Worm (Caenorhabditis elegans): ENCODE measurements around the gene nhr-18.

nhr-18 gene

DNA sequence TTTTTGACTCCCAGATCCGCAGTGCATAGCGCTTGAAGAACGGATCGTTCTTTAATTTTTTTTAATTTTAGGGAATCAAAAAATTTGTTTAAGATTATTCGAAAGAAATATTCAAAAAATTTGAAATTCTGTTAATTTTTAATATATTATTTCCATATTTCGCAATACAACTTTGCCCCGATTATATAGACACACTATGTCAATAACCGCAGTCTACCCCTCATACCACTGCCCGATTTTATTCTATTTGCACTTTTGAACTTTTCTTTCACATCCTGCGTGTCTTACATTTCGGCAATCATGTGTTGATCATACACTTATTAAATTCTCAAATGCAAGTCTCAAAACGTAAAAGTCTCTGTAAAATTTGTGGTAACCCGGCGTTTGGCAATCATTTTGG is 8.2 kb upstream of the nhr-18 start, which contains the start of gene nhr-56:
Gene nhr-56 (plus strand): TSS at position 202 of the 400 bp plus-strand sequence.
- no peak for TF ChIP-seq ztf-23 (GFP tag; IDR thresholded peaks at IDR 0.05)
- TF ChIP-seq ztf-29 (GFP tag; IDR thresholded peaks at IDR 0.05), result no peak
- TF ChIP-seq flt-1 (GFP tag; IDR thresholded peaks at IDR 0.05), result no peak
- TF ChIP-seq klf-2 (GFP tag; conservative IDR thresholded peaks at IDR 0.05), result no peak
- no peak for TF ChIP-seq T22C8.4 (GFP tag; IDR thresholded peaks at IDR 0.05)
- TF ChIP-seq tab-1 (GFP tag; IDR thresholded peaks at IDR 0.05), result no peak

DNA sequence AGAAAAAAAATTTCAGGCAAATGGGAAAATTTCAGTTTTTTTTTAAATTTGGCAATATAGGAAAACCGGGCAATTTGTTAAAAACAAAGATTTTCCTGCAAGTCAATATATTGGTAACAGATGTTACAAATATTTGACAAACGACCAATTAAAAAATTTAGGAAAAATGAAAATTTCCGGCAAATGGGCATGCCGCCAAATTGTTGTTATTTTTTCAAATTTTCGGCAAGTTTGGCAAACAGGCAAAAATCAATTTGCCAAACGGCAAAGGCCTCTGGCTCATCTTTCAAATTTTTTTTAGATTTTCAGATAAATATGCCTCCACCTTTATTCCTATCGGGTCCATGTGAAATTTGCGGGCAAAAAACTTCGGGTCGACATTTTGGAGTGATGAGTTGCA is 5.2 kb upstream of the nhr-18 start, which contains the start of gene nhr-128:
Gene nhr-128 (plus strand): TSS at position 301 of the 400 bp plus-strand sequence.
- no peak for TF ChIP-seq klf-2 (GFP tag; conservative IDR thresholded peaks at IDR 0.05)
- TF ChIP-seq ztf-29 (GFP tag; IDR thresholded peaks at IDR 0.05), result no peak
- no peak for TF ChIP-seq ref-1 (GFP tag; conservative IDR thresholded peaks at IDR 0.05)
- TF ChIP-seq med-1 (GFP tag; optimal IDR thresholded peaks at IDR 0.05; ENCODE audit: insufficient read depth), result no peak
- no peak for TF ChIP-seq tab-1 (GFP tag; IDR thresholded peaks at IDR 0.05)
- TF ChIP-seq flt-1 (GFP tag; IDR thresholded peaks at IDR 0.05), result no peak
- no peak for TF ChIP-seq ztf-23 (GFP tag; IDR thresholded peaks at IDR 0.05)
- no peak for TF ChIP-seq T22C8.4 (GFP tag; IDR thresholded peaks at IDR 0.05)
- no peak for TF ChIP-seq cog-1 (tag; optimal IDR thresholded peaks at IDR 0.05)

- no peak for TF ChIP-seq klf-2 (GFP tag; conservative IDR thresholded peaks at IDR 0.05)
- no peak for TF ChIP-seq ztf-29 (GFP tag; IDR thresholded peaks at IDR 0.05)
Measured at ce11 chrV:2225130-2225529, 1.9 kb upstream of the nhr-18 start, which contains the start of gene nhr-103. nhr-103 (plus strand) TSS chrV:2225430.

- TF ChIP-seq cog-1 (tag; optimal IDR thresholded peaks at IDR 0.05) (no peak), tab-1 (GFP tag; IDR thresholded peaks at IDR 0.05) (no peak), ztf-23 (GFP tag; IDR thresholded peaks at IDR 0.05) (no peak), ztf-29 (GFP tag; IDR thresholded peaks at IDR 0.05) (no peak), klf-2 (GFP tag; conservative IDR thresholded peaks at IDR 0.05) (no peak), flt-1 (GFP tag; IDR thresholded peaks at IDR 0.05) (no peak), ref-1 (GFP tag; conservative IDR thresholded peaks at IDR 0.05) (no peak), med-1 (GFP tag; optimal IDR thresholded peaks at IDR 0.05; ENCODE audit: insufficient read depth) (no peak), T22C8.4 (GFP tag; IDR thresholded peaks at IDR 0.05) (no peak)
Measured at ce11 chrV:2228781-2229180, 1.8 kb downstream of the nhr-18 start, which contains the start of gene nhr-126. nhr-126 (plus strand) TSS chrV:2229081.

DNA sequence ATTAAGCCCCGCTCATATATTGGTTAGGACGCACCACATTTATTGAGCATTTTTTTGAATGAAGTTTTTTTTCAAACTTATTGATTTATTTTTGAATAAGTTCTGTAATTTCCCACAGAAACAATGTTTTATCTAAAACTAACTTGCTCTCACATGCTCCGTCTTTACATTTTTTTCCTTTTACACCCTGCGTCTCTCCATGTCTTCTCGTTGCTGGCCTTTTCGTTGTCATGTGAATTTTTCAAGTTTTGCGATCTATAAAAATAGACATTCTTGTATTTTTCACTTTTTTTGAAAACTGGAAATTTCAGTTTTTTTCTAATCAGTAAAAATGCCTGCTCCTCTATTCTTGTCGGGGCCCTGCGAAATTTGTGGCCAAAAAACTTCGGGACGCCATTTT is 3.9 kb downstream of the nhr-18 start, which contains the start of gene nhr-134:
Gene nhr-134 (plus strand): TSS at position 312 of the 400 bp plus-strand sequence.
- TF ChIP-seq T22C8.4 (GFP tag; IDR thresholded peaks at IDR 0.05) (no peak), med-1 (GFP tag; optimal IDR thresholded peaks at IDR 0.05; ENCODE audit: insufficient read depth) (no peak), ref-1 (GFP tag; conservative IDR thresholded peaks at IDR 0.05) (no peak), tab-1 (GFP tag; IDR thresholded peaks at IDR 0.05) (no peak), flt-1 (GFP tag; IDR thresholded peaks at IDR 0.05) (no peak), ztf-23 (GFP tag; IDR thresholded peaks at IDR 0.05) (no peak), klf-2 (GFP tag; conservative IDR thresholded peaks at IDR 0.05) (no peak), cog-1 (tag; optimal IDR thresholded peaks at IDR 0.05) (no peak), ztf-29 (GFP tag; IDR thresholded peaks at IDR 0.05) (no peak)

DNA sequence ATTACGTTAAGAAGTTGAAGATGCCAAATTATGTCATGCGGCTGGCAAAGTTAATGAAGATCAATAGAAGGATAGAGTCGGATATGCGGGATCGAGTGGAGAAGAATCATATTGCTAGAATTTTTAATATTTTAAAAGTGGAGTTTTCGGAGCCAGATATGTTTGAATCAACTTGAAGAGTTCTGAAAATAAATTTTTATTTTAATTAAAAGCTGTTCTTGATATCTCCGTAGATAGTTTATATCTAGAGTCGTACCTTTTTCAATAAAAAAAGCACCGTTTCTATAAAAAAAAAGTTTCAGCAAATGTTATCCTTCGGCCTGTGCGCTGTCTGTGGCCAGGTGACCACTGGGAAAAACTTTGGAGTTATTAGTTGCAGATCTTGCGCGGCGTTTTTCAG is 6.2 kb downstream of the nhr-18 start, which contains the start of gene nhr-96:
Gene nhr-96 (plus strand): TSS at position 301 of the 400 bp plus-strand sequence.
- TF ChIP-seq cog-1 (tag; optimal IDR thresholded peaks at IDR 0.05), result no peak
- no peak for TF ChIP-seq flt-1 (GFP tag; IDR thresholded peaks at IDR 0.05)
- no peak for TF ChIP-seq klf-2 (GFP tag; conservative IDR thresholded peaks at IDR 0.05)
- no peak for TF ChIP-seq med-1 (GFP tag; optimal IDR thresholded peaks at IDR 0.05; ENCODE audit: insufficient read depth)
- no peak for TF ChIP-seq T22C8.4 (GFP tag; IDR thresholded peaks at IDR 0.05)

ce11 chrV:2235848-2236247 is 8.8 kb downstream of the nhr-18 start, which contains the start of gene cyp-33C4:
cyp-33C4 (plus strand) TSS chrV:2236140.
- TF ChIP-seq cog-1 (tag; optimal IDR thresholded peaks at IDR 0.05), result no peak
- TF ChIP-seq med-1 (GFP tag; optimal IDR thresholded peaks at IDR 0.05; ENCODE audit: insufficient read depth), result no peak
- no peak for TF ChIP-seq ztf-29 (GFP tag; IDR thresholded peaks at IDR 0.05)
- TF ChIP-seq T22C8.4 (GFP tag; IDR thresholded peaks at IDR 0.05), result no peak
- TF ChIP-seq klf-2 (GFP tag; conservative IDR thresholded peaks at IDR 0.05), result no peak
- no peak for TF ChIP-seq ref-1 (GFP tag; conservative IDR thresholded peaks at IDR 0.05)
- no peak for TF ChIP-seq ztf-23 (GFP tag; IDR thresholded peaks at IDR 0.05)
- no peak for TF ChIP-seq flt-1 (GFP tag; IDR thresholded peaks at IDR 0.05)
- no peak for TF ChIP-seq tab-1 (GFP tag; IDR thresholded peaks at IDR 0.05)

DNA sequence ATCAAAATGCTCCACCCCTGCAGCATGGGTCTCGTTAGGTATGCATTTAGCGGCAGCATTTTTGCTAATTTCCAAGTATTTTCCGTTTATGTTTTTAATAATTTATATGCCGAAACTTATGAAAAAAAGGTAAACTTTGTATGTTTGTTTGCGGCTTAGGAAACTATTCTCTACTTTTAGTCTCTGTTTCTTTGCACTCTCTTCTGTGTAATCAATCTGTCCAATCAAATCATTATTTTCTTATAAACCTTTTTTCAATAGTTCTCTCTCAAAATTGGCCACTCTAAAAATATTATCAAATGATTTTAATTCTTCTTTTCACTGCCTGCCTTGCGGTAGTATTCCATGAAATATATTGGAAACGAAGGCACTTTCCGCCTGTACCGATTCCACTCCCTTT is 11.0 kb downstream of the nhr-18 start:
- TF ChIP-seq klf-2 (GFP tag; conservative IDR thresholded peaks at IDR 0.05) (no peak), ref-1 (GFP tag; conservative IDR thresholded peaks at IDR 0.05) (no peak), med-1 (GFP tag; optimal IDR thresholded peaks at IDR 0.05; ENCODE audit: insufficient read depth) (no peak), ztf-29 (GFP tag; IDR thresholded peaks at IDR 0.05) (no peak), ztf-23 (GFP tag; IDR thresholded peaks at IDR 0.05) (no peak), T22C8.4 (GFP tag; IDR thresholded peaks at IDR 0.05) (no peak), cog-1 (tag; optimal IDR thresholded peaks at IDR 0.05) (no peak), flt-1 (GFP tag; IDR thresholded peaks at IDR 0.05) (no peak), tab-1 (GFP tag; IDR thresholded peaks at IDR 0.05) (no peak)

- TF ChIP-seq cog-1 (tag; optimal IDR thresholded peaks at IDR 0.05), result no peak
- TF ChIP-seq tab-1 (GFP tag; IDR thresholded peaks at IDR 0.05), result no peak
- TF ChIP-seq flt-1 (GFP tag; IDR thresholded peaks at IDR 0.05), result no peak
- TF ChIP-seq ztf-23 (GFP tag; IDR thresholded peaks at IDR 0.05), result no peak
- no peak for TF ChIP-seq ztf-29 (GFP tag; IDR thresholded peaks at IDR 0.05)
- no peak for TF ChIP-seq ref-1 (GFP tag; conservative IDR thresholded peaks at IDR 0.05)
- no peak for TF ChIP-seq T22C8.4 (GFP tag; IDR thresholded peaks at IDR 0.05)
- TF ChIP-seq klf-2 (GFP tag; conservative IDR thresholded peaks at IDR 0.05), result no peak
- TF ChIP-seq med-1 (GFP tag; optimal IDR thresholded peaks at IDR 0.05; ENCODE audit: insufficient read depth), result no peak
Measured at ce11 chrV:2242630-2243029, 15.6 kb downstream of the nhr-18 start, which contains the start of gene cyp-33C3. cyp-33C3 (plus strand) TSS chrV:2242778.

DNA sequence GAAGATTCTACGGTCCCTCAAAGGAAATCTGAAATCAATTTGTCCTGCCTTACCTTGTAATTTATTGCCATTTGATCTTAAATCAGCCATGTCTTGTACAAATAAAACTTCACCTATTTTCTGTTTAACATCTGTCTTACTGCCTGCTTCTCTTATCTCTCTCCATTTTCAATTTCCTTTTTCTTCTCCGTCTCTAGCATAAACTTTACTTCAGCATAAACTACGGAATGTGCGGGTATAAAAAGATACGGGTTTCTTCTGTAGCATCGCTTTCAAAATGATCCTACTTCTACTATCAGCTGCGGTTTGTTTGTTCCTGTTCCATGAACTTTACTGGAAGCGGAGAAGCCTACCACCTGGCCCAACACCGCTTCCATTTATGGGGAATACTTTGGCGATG is 17.7 kb downstream of the nhr-18 start, which contains the start of gene cyp-33C5:
Gene cyp-33C5 (plus strand): TSS at position 254 of the 400 bp plus-strand sequence.
- TF ChIP-seq ztf-29 (GFP tag; IDR thresholded peaks at IDR 0.05), result no peak
- no peak for TF ChIP-seq flt-1 (GFP tag; IDR thresholded peaks at IDR 0.05)
- TF ChIP-seq T22C8.4 (GFP tag; IDR thresholded peaks at IDR 0.05), result no peak
- TF ChIP-seq med-1 (GFP tag; optimal IDR thresholded peaks at IDR 0.05; ENCODE audit: insufficient read depth), result no peak
- TF ChIP-seq cog-1 (tag; optimal IDR thresholded peaks at IDR 0.05), result no peak
- no peak for TF ChIP-seq ref-1 (GFP tag; conservative IDR thresholded peaks at IDR 0.05)
- TF ChIP-seq ztf-23 (GFP tag; IDR thresholded peaks at IDR 0.05), result no peak
- TF ChIP-seq tab-1 (GFP tag; IDR thresholded peaks at IDR 0.05), result no peak
- TF ChIP-seq klf-2 (GFP tag; conservative IDR thresholded peaks at IDR 0.05), result no peak

Data from whole organism, midembryonic.